Fruit fly (Drosophila melanogaster) whole organism, embryonic: ENCODE data around the gene Pdhb.
A peak's percentile ranks its signal among the peaks of the same experiment; 100 is the strongest.

Experiments used
- Adf1 ChIP-seq: fragments of 200-800 bp; sonication (Bioruptor generic); IDR thresholded peaks from 2 replicates; pipeline ENCODE4 v1.3.6; 2022; ENCODE audit warnings: missing biosample characterization, missing genetic modification characterization
- Blimp-1 ChIP-seq: fragments of 200-800 bp; sonication (Bioruptor generic); optimal IDR thresholded peaks from 3 replicates; lab custom pipeline; 2018; ENCODE audit warnings: missing biosample characterization, missing genetic modification characterization, mild to moderate bottlenecking, moderate library complexity, missing genetic modification reagents
- CG10565 ChIP-seq: fragments of 200-800 bp; sonication (Bioruptor generic); optimal IDR thresholded peaks from 3 replicates; lab custom pipeline; 2016; ENCODE audit warnings: missing biosample characterization, mild to moderate bottlenecking, missing genetic modification characterization
- CG12155 ChIP-seq: fragments of 200-800 bp; sonication (Bioruptor generic); optimal IDR thresholded peaks from 3 replicates; lab custom pipeline; 2016; ENCODE audit warnings: missing biosample characterization, missing genetic modification characterization
- CG12659 ChIP-seq: fragments of 200-800 bp; sonication (Bioruptor generic); optimal IDR thresholded peaks from 3 replicates; lab custom pipeline; 2017; ENCODE audit warnings: mild to moderate bottlenecking, missing biosample characterization, missing genetic modification reagents, missing genetic modification characterization
- CG13287 ChIP-seq: fragments of 200-800 bp; sonication (Bioruptor generic); IDR thresholded peaks from 2 replicates; pipeline ENCODE4 v1.3.6; 2022; ENCODE audit warnings: missing biosample characterization, missing genetic modification characterization; ENCODE audit not compliant: partially characterized antibody
- CG13775 ChIP-seq: fragments of 200-800 bp; sonication (Bioruptor generic); optimal IDR thresholded peaks from 3 replicates; lab custom pipeline; 2017; ENCODE audit warnings: missing biosample characterization, mild to moderate bottlenecking, missing genetic modification characterization
- CG13894 ChIP-seq: fragments of 200-800 bp; sonication (Bioruptor generic); optimal IDR thresholded peaks from 3 replicates; lab custom pipeline; 2018; ENCODE audit warnings: missing biosample characterization, mild to moderate bottlenecking, missing genetic modification characterization, moderate library complexity
- CG15479 ChIP-seq: fragments of 200-800 bp; sonication (Bioruptor generic); optimal IDR thresholded peaks from 3 replicates; lab custom pipeline; 2019; ENCODE audit warnings: missing biosample characterization, mild to moderate bottlenecking, missing genetic modification characterization, moderate library complexity
- CG15601 ChIP-seq: fragments of 200-800 bp; sonication (Bioruptor generic); optimal IDR thresholded peaks from 3 replicates; lab custom pipeline; 2019; ENCODE audit warnings: missing biosample characterization, mild to moderate bottlenecking, missing genetic modification characterization, moderate library complexity
- CG17186 ChIP-seq: fragments of 200-800 bp; sonication (Bioruptor generic); optimal IDR thresholded peaks from 3 replicates; lab custom pipeline; 2017; ENCODE audit warnings: missing biosample characterization, missing genetic modification reagents, missing genetic modification characterization
- CG17328 ChIP-seq: fragments of 200-800 bp; sonication (Bioruptor generic); IDR thresholded peaks from 2 replicates; pipeline ENCODE4 v1.3.6; 2022; ENCODE audit warnings: missing biosample characterization, missing genetic modification characterization
- CG1832 ChIP-seq: fragments of 200-800 bp; sonication (Bioruptor generic); optimal IDR thresholded peaks from 2 replicates; lab custom pipeline; 2017; ENCODE audit warnings: missing biosample characterization, mild to moderate bottlenecking, missing genetic modification characterization, inconsistent platforms
- CG2712 ChIP-seq: fragments of 200-800 bp; optimal IDR thresholded peaks from 3 replicates; lab custom pipeline; 2019; ENCODE audit warnings: missing biosample characterization, mild to moderate bottlenecking, missing genetic modification characterization, moderate library complexity
- CG2889 ChIP-seq: fragments of 200-800 bp; sonication (Bioruptor generic); IDR thresholded peaks from 3 replicates; pipeline ENCODE4 v1.3.6; 2022; ENCODE audit warnings: missing biosample characterization, missing genetic modification characterization
- CG30403 ChIP-seq: fragments of 200-800 bp; sonication (Bioruptor generic); optimal IDR thresholded peaks from 3 replicates; lab custom pipeline; 2016; ENCODE audit warnings: missing biosample characterization, missing genetic modification characterization
- CG32772 ChIP-seq: fragments of 200-800 bp; sonication (Bioruptor generic); IDR thresholded peaks from 2 replicates; pipeline ENCODE4 v1.3.6; 2022; ENCODE audit warnings: missing biosample characterization, missing genetic modification characterization
- CG34376 ChIP-seq: fragments of 200-800 bp; sonication (Bioruptor generic); optimal IDR thresholded peaks from 2 replicates; lab custom pipeline; 2018; ENCODE audit warnings: missing biosample characterization, mild to moderate bottlenecking, missing genetic modification characterization
- CG34422 ChIP-seq: fragments of 200-800 bp; sonication (Bioruptor generic); IDR thresholded peaks from 3 replicates; pipeline ENCODE4 v1.3.6; 2022; ENCODE audit warnings: missing biosample characterization, missing genetic modification characterization
- CG3995 ChIP-seq: fragments of 200-800 bp; sonication (Bioruptor generic); optimal IDR thresholded peaks from 3 replicates; lab custom pipeline; 2016; ENCODE audit warnings: missing biosample characterization, missing genetic modification characterization
- CG43689 ChIP-seq: fragments of 200-800 bp; sonication (Bioruptor generic); IDR thresholded peaks from 2 replicates; pipeline ENCODE4 v1.3.6; 2022; ENCODE audit warnings: missing biosample characterization, missing genetic modification characterization
- CG4424 ChIP-seq: fragments of 200-800 bp; sonication (Bioruptor generic); optimal IDR thresholded peaks from 3 replicates; lab custom pipeline; 2016; ENCODE audit warnings: missing biosample characterization, missing genetic modification characterization
- CG7963 ChIP-seq: fragments of 200-800 bp; sonication (Bioruptor generic); IDR thresholded peaks from 3 replicates; pipeline ENCODE4 v1.3.6; 2022; ENCODE audit warnings: missing biosample characterization, missing genetic modification characterization; ENCODE audit not compliant: partially characterized antibody
- CTCF ChIP-seq: fragments of 200-800 bp; sonication (Bioruptor generic); optimal IDR thresholded peaks from 2 replicates; lab custom pipeline; 2017; ENCODE audit warnings: missing biosample characterization, mild to moderate bottlenecking, missing genetic modification characterization, moderate library complexity
- CoRest ChIP-seq: fragments of 200-800 bp; sonication (Bioruptor generic); optimal IDR thresholded peaks from 3 replicates; lab custom pipeline; 2018; ENCODE audit warnings: missing biosample characterization, mild to moderate bottlenecking, missing genetic modification characterization, moderate library complexity
- Dp ChIP-seq: fragments of 200-800 bp; sonication (Bioruptor generic); optimal IDR thresholded peaks from 2 replicates; lab custom pipeline; 2018; ENCODE audit warnings: missing biosample characterization, mild to moderate bottlenecking, missing genetic modification characterization, moderate library complexity
- E2f2 ChIP-seq: fragments of 200-800 bp; sonication (Bioruptor generic); IDR thresholded peaks from 2 replicates; pipeline ENCODE4 v1.3.6; 2022; ENCODE audit warnings: missing biosample characterization, missing genetic modification characterization
- Ets97D ChIP-seq: fragments of 200-800 bp; sonication (Bioruptor generic); optimal IDR thresholded peaks from 3 replicates; lab custom pipeline; 2016; ENCODE audit warnings: missing biosample characterization, missing genetic modification characterization
- Gug ChIP-seq: fragments of 200-800 bp; sonication (Bioruptor generic); IDR thresholded peaks from 4 replicates; pipeline ENCODE4 v1.3.6; 2022; ENCODE audit warnings: missing biosample characterization, missing genetic modification characterization
- HmgZ ChIP-seq: fragments of 200-800 bp; sonication (Bioruptor generic); optimal IDR thresholded peaks from 2 replicates; lab custom pipeline; 2018; ENCODE audit warnings: missing biosample characterization, mild to moderate bottlenecking, missing genetic modification characterization
- Hr78 ChIP-seq, 2 experiments: fragments of 200-800 bp in 1 of 2; fragments of >200 bp in 1 of 2; sonication (Bioruptor generic) in 1 of 2; optimal IDR thresholded peaks; 2 replicates each; lab custom pipeline; 2017 to 2019; ENCODE audit warnings: missing biosample characterization in 2 of 2, missing genetic modification characterization in 2 of 2, mild to moderate bottlenecking in 1 of 2, moderate library complexity in 1 of 2
- Hsf ChIP-seq: fragments of 200-800 bp; sonication (Bioruptor generic); optimal IDR thresholded peaks from 3 replicates; lab custom pipeline; 2016; ENCODE audit warnings: missing biosample characterization, missing genetic modification characterization
- Kr ChIP-seq: fragments of 200-800 bp; sonication (Bioruptor generic); optimal IDR thresholded peaks from 2 replicates; lab custom pipeline; 2017; ENCODE audit warnings: missing biosample characterization, mild to moderate bottlenecking, missing genetic modification characterization
- NFAT ChIP-seq: fragments of 200-800 bp; sonication (Bioruptor generic); IDR thresholded peaks from 2 replicates; pipeline ENCODE4 v1.3.6; 2022; ENCODE audit warnings: missing biosample characterization, missing genetic modification characterization
- Pdp1 ChIP-seq, 2 experiments: fragments of 200-800 bp; sonication (Bioruptor generic); optimal IDR thresholded peaks; 3 replicates each; lab custom pipeline; 2016; ENCODE audit warnings: missing biosample characterization in 2 of 2, missing genetic modification characterization in 2 of 2, mild to moderate bottlenecking in 1 of 2, moderate library complexity in 1 of 2
- Sin3A ChIP-seq: fragments of >200 bp; optimal IDR thresholded peaks from 2 replicates; lab custom pipeline; 2018
- bsh ChIP-seq, 2 experiments: fragments of 200-800 bp; sonication (Bioruptor generic); optimal IDR thresholded peaks; 2 replicates each; lab custom pipeline; 2017 to 2018; ENCODE audit warnings: mild to moderate bottlenecking in 2 of 2, missing biosample characterization in 2 of 2, missing genetic modification characterization in 2 of 2, moderate library complexity in 1 of 2
- crp ChIP-seq, 2 experiments: fragments of 200-800 bp; sonication (Bioruptor generic); optimal IDR thresholded peaks; 2 replicates in 1 of 2; 3 replicates in 1 of 2; lab custom pipeline; 2017; ENCODE audit warnings: missing biosample characterization in 2 of 2, missing genetic modification characterization in 2 of 2, mild to moderate bottlenecking in 1 of 2, moderate library complexity in 1 of 2
- dati ChIP-seq: fragments of 200-800 bp; sonication (Bioruptor generic); IDR thresholded peaks from 2 replicates; pipeline ENCODE4 v1.3.6; 2022; ENCODE audit warnings: missing biosample characterization, missing genetic modification characterization
- fd64A ChIP-seq: fragments of 200-800 bp; sonication (Bioruptor generic); optimal IDR thresholded peaks from 3 replicates; lab custom pipeline; 2018; ENCODE audit warnings: missing biosample characterization, mild to moderate bottlenecking, missing genetic modification characterization
- fru ChIP-seq: fragments of >200 bp; optimal IDR thresholded peaks from 2 replicates; lab custom pipeline; 2017
- gfzf ChIP-seq: fragments of 200-800 bp; sonication (Bioruptor generic); optimal IDR thresholded peaks from 2 replicates; lab custom pipeline; 2016; ENCODE audit warnings: missing biosample characterization, mild to moderate bottlenecking, missing genetic modification characterization, moderate library complexity
- gsb-n ChIP-seq: fragments of 200-800 bp; sonication (Bioruptor generic); optimal IDR thresholded peaks from 3 replicates; lab custom pipeline; 2018; ENCODE audit warnings: missing biosample characterization, mild to moderate bottlenecking, missing genetic modification characterization
- gt ChIP-seq: fragments of 200-800 bp; sonication (Bioruptor generic); IDR thresholded peaks from 2 replicates; pipeline ENCODE4 v1.3.6; 2022; ENCODE audit warnings: missing biosample characterization, missing genetic modification characterization
- ind ChIP-seq: fragments of 200-800 bp; sonication (Bioruptor generic); optimal IDR thresholded peaks from 3 replicates; lab custom pipeline; 2016; ENCODE audit warnings: missing biosample characterization, missing genetic modification characterization
- kay ChIP-seq: fragments of 200-800 bp; sonication (Bioruptor generic); optimal IDR thresholded peaks from 2 replicates; lab custom pipeline; 2016; ENCODE audit warnings: missing biosample characterization, missing genetic modification characterization
- ken ChIP-seq: fragments of 200-800 bp; sonication (Bioruptor generic); IDR thresholded peaks from 3 replicates; pipeline ENCODE4 v1.3.6; 2022; ENCODE audit warnings: missing biosample characterization, missing genetic modification characterization
- lilli ChIP-seq: fragments of 200-800 bp; sonication (Bioruptor generic); optimal IDR thresholded peaks from 3 replicates; lab custom pipeline; 2016; ENCODE audit warnings: missing biosample characterization, missing genetic modification characterization
- pfk ChIP-seq: fragments of 200-800 bp; sonication (Bioruptor generic); optimal IDR thresholded peaks from 2 replicates; lab custom pipeline; 2018; ENCODE audit warnings: missing biosample characterization, mild to moderate bottlenecking, missing genetic modification characterization, moderate library complexity
- pzg ChIP-seq: fragments of 200-800 bp; sonication (Bioruptor generic); optimal IDR thresholded peaks from 3 replicates; lab custom pipeline; 2018; ENCODE audit warnings: missing biosample characterization, mild to moderate bottlenecking, missing genetic modification characterization, moderate library complexity
- stwl ChIP-seq: fragments of 200-800 bp; sonication (Bioruptor generic); optimal IDR thresholded peaks from 3 replicates; lab custom pipeline; 2018; ENCODE audit warnings: missing biosample characterization, mild to moderate bottlenecking, missing genetic modification characterization, moderate library complexity
- tx ChIP-seq: fragments of 200-800 bp; sonication (Bioruptor generic); optimal IDR thresholded peaks from 2 replicates; lab custom pipeline; 2016; ENCODE audit warnings: missing biosample characterization, missing genetic modification characterization

Pdhb gene

dm6 chr3R:29138407-29138806 is 25.5 kb downstream of the Pdhb start, which contains the start of the genes Alg13 and superdeath (continued):
- TF ChIP-seq CG10565 (GFP tag; lab: Kevin White, UChicago) = no peak
- peak; percentile 2 for TF ChIP-seq CTCF
- no peak for TF ChIP-seq Gug (GFP tag; lab: Robert Waterston, UW)
- no peak for TF ChIP-seq NFAT (GFP tag; lab: Robert Waterston, UW)
- TF ChIP-seq ken (GFP tag; lab: Robert Waterston, UW) = no peak
- TF ChIP-seq Hr78 (GFP tag; optimal IDR thresholded peaks at IDR 0.05; lab: Kevin White, UChicago) = no peak
- TF ChIP-seq CG15479 (GFP tag; lab: Kevin White, UChicago) = no peak
- peak; percentile 87 for TF ChIP-seq CG3995 (GFP tag; lab: Kevin White, UChicago)
- peak; percentile 20 for TF ChIP-seq CG4424 (GFP tag; lab: Kevin White, UChicago)
- TF ChIP-seq fru (lab: Kevin White, UChicago) = no peak
- peak; percentile 62 for TF ChIP-seq pzg (GFP tag; lab: Kevin White, UChicago)
- peak; percentile 10 for TF ChIP-seq Dp
- TF ChIP-seq CG1832 (GFP tag; lab: Kevin White, UChicago) = no peak
- no peak for TF ChIP-seq gfzf (GFP tag; lab: Kevin White, UChicago)
- no peak for TF ChIP-seq pfk (GFP tag; lab: Kevin White, UChicago)
- peak; percentile 1 for TF ChIP-seq CG34376 (GFP tag; lab: Kevin White, UChicago)
- TF ChIP-seq crp (GFP tag; optimal IDR thresholded peaks at IDR 0.05; lab: Kevin White, UChicago) = peak in 1 of 2 experiments; percentile 85
- peak; percentile 19 for TF ChIP-seq CG12659 (GFP tag; lab: Kevin White, UChicago)
- TF ChIP-seq CG32772 (GFP tag; lab: Robert Waterston, UW) = no peak
- peak; percentile 49 for TF ChIP-seq CG17186 (GFP tag; lab: Kevin White, UChicago)
- TF ChIP-seq Adf1 (GFP tag; lab: Robert Waterston, UW) = no peak
- TF ChIP-seq CG2889 = no peak
- TF ChIP-seq CG13894 (tag; lab: Kevin White, UChicago) = no peak
- peak in 1 of 2 experiments; percentile 14 for TF ChIP-seq bsh (GFP tag; optimal IDR thresholded peaks at IDR 0.05; lab: Kevin White, UChicago)
- no peak for TF ChIP-seq CG7963 (GFP tag; lab: Robert Waterston, UW)
- peak; percentile 28 for TF ChIP-seq stwl (tag; lab: Kevin White, UChicago)
- no peak for TF ChIP-seq CG17328 (GFP tag; lab: Robert Waterston, UW)
- no peak for TF ChIP-seq Sin3A
- TF ChIP-seq Ets97D (GFP tag; lab: Kevin White, UChicago) = peak; percentile 23
- peak; percentile 17 for TF ChIP-seq CG15601
- TF ChIP-seq CoRest = peak; percentile 12
- peak; percentile 22 for TF ChIP-seq fd64A (GFP tag; lab: Kevin White, UChicago)
- TF ChIP-seq HmgZ (tag; lab: Kevin White, UChicago) = peak; percentile 33
- TF ChIP-seq Pdp1 (GFP tag; optimal IDR thresholded peaks at IDR 0.05; lab: Kevin White, UChicago) = peak in 1 of 2 experiments; percentile 64

dm6 chr3R:29138961-29139527 is 26.2 kb downstream of the Pdhb start:
- TF ChIP-seq Hsf (GFP tag; lab: Kevin White, UChicago) (peak; percentile 38), CG34422 (GFP tag; lab: Robert Waterston, UW) (no peak), Blimp-1 (GFP tag; lab: Kevin White, UChicago) (no peak), CG13287 (GFP tag; lab: Robert Waterston, UW) (0 out of 2 replicates have a peak, but pooled peaks have one; percentile 4), gsb-n (no peak), ind (GFP tag; lab: Kevin White, UChicago) (peak; percentile 19), lilli (GFP tag; lab: Kevin White, UChicago) (peak; percentile 9), CG30403 (GFP tag; lab: Kevin White, UChicago) (peak; percentile 15), gt (GFP tag; lab: Robert Waterston, UW) (no peak), CG12155 (GFP tag; lab: Kevin White, UChicago) (no peak), E2f2 (no peak), kay (no peak), Kr (GFP tag; lab: Kevin White, UChicago) (no peak), CG13775 (GFP tag; lab: Kevin White, UChicago) (peak; percentile 12), CG2712 (tag; lab: Kevin White, UChicago) (peak; percentile 4), dati (GFP tag; lab: Robert Waterston, UW) (no peak), CG43689 (GFP tag; lab: Robert Waterston, UW) (no peak), tx (GFP tag; lab: Kevin White, UChicago) (no peak)
